Fruit fly (Drosophila melanogaster) Kc167 (cell line): ENCODE measurements around the gene CG10194.

Source experiments
- Sin3A ChIP-seq: fragments of >200 bp; optimal IDR thresholded peaks from 2 replicates; lab custom pipeline; 2018; ENCODE audit warnings: missing external identifiers
- psq ChIP-seq: fragments of >200 bp; optimal IDR thresholded peaks from 2 replicates; lab custom pipeline; 2017; ENCODE audit warnings: missing external identifiers

- no peak for TF ChIP-seq Sin3A (lab: Kevin White, UChicago)
- TF ChIP-seq psq (lab: Kevin White, UChicago) = no peak
These were observed 48.1 kb downstream of the CG10194 start, which contains the start of gene RanGAP for dm6 chr2L:19441791-19442190.
